Fruit fly (Drosophila melanogaster) whole organism, adult: Measurements from ENCODE around the gene CG31300.

Experiments
- CG11617 ChIP-seq: fragments of 200-800 bp; sonication (Bioruptor generic); optimal IDR thresholded peaks from 2 replicates; lab custom pipeline; 2017; ENCODE audit warnings: mild to moderate bottlenecking, missing biosample characterization, missing genetic modification reagents, missing genetic modification characterization
- CG12768 ChIP-seq: fragments of 200-800 bp; sonication (Bioruptor generic); optimal IDR thresholded peaks from 2 replicates; lab custom pipeline; 2017; ENCODE audit warnings: missing biosample characterization, missing genetic modification characterization, mild to moderate bottlenecking, moderate library complexity, missing genetic modification reagents
- CG14711 ChIP-seq: fragments of 200-800 bp; sonication (Bioruptor generic); optimal IDR thresholded peaks from 2 replicates; lab custom pipeline; 2018; ENCODE audit warnings: missing biosample characterization, mild to moderate bottlenecking, missing genetic modification characterization, moderate library complexity
- CG1620 ChIP-seq: fragments of 200-800 bp; sonication (Bioruptor generic); optimal IDR thresholded peaks from 2 replicates; lab custom pipeline; 2016; ENCODE audit warnings: missing biosample characterization, missing genetic modification characterization
- CG33017 ChIP-seq: fragments of 200-800 bp; sonication (Bioruptor generic); optimal IDR thresholded peaks from 2 replicates; lab custom pipeline; 2018; ENCODE audit warnings: missing biosample characterization, mild to moderate bottlenecking, missing genetic modification characterization, moderate library complexity
- CG5204 ChIP-seq: fragments of 200-800 bp; sonication (Bioruptor generic); optimal IDR thresholded peaks from 2 replicates; lab custom pipeline; 2016; ENCODE audit warnings: missing biosample characterization, missing genetic modification characterization
- CG7045 ChIP-seq: fragments of 200-800 bp; sonication (Bioruptor generic); optimal IDR thresholded peaks from 2 replicates; lab custom pipeline; 2017; ENCODE audit warnings: missing biosample characterization, mild to moderate bottlenecking, missing genetic modification characterization
- CG7101 ChIP-seq: fragments of 200-800 bp; sonication (Bioruptor generic); optimal IDR thresholded peaks from 2 replicates; lab custom pipeline; 2018; ENCODE audit warnings: missing biosample characterization, mild to moderate bottlenecking, missing genetic modification characterization, moderate library complexity
- Clk ChIP-seq: fragments of 200-800 bp; sonication (Bioruptor generic); optimal IDR thresholded peaks from 2 replicates; lab custom pipeline; 2017; ENCODE audit warnings: missing biosample characterization, missing genetic modification characterization
- Crg-1 ChIP-seq: fragments of 200-800 bp; sonication (Bioruptor generic); optimal IDR thresholded peaks from 2 replicates; lab custom pipeline; 2016; ENCODE audit warnings: missing biosample characterization, missing genetic modification characterization
- Hr96 ChIP-seq: fragments of 200-800 bp; sonication (Bioruptor generic); optimal IDR thresholded peaks from 2 replicates; lab custom pipeline; 2016; ENCODE audit warnings: missing biosample characterization, missing genetic modification characterization
- Mnt ChIP-seq: fragments of 200-800 bp; sonication (Bioruptor generic); optimal IDR thresholded peaks from 2 replicates; lab custom pipeline; 2016; ENCODE audit warnings: missing biosample characterization, mild to moderate bottlenecking, missing genetic modification characterization
- bab1 ChIP-seq: fragments of 200-800 bp; sonication (Bioruptor generic); optimal IDR thresholded peaks from 3 replicates; lab custom pipeline; 2019; ENCODE audit warnings: missing biosample characterization, mild to moderate bottlenecking, missing genetic modification characterization, moderate library complexity
- cic ChIP-seq: fragments of 200-800 bp; sonication (Bioruptor generic); optimal IDR thresholded peaks from 2 replicates; lab custom pipeline; 2017; ENCODE audit warnings: missing biosample characterization, mild to moderate bottlenecking, missing genetic modification characterization, moderate library complexity
- cnc ChIP-seq, 2 experiments: fragments of >200 bp; optimal IDR thresholded peaks; 2 replicates each; lab custom pipeline; 2017
- kay ChIP-seq: fragments of 200-800 bp; sonication (Bioruptor generic); peaks from one replicate; lab custom pipeline; 2016; ENCODE audit warnings: missing biosample characterization, missing genetic modification characterization, borderline replicate concordance
- ovo ChIP-seq: fragments of 200-800 bp; sonication (Bioruptor generic); optimal IDR thresholded peaks from 2 replicates; lab custom pipeline; 2016; ENCODE audit warnings: missing biosample characterization, missing genetic modification characterization
- pad ChIP-seq: fragments of 200-800 bp; sonication (Bioruptor generic); optimal IDR thresholded peaks from 3 replicates; lab custom pipeline; 2017; ENCODE audit warnings: missing biosample characterization, missing genetic modification characterization, mild to moderate bottlenecking, moderate library complexity, missing genetic modification reagents
- tj ChIP-seq: fragments of 200-800 bp; sonication (Bioruptor generic); optimal IDR thresholded peaks from 3 replicates; lab custom pipeline; 2017; ENCODE audit warnings: missing biosample characterization, mild to moderate bottlenecking, missing genetic modification characterization, moderate library complexity
- toe ChIP-seq: fragments of 200-800 bp; sonication (Bioruptor generic); optimal IDR thresholded peaks from 2 replicates; lab custom pipeline; 2016; ENCODE audit warnings: missing biosample characterization, missing genetic modification characterization

Gene CG31300

dm6 chr3R:25281165-25281564 is 2.3 kb upstream of the CG31300 start, which contains the start of gene CG11892:
Gene CG11892 (plus strand): TSS chr3R:25281548.
- TF ChIP-seq CG11617 (GFP tag; lab: Kevin White, UChicago): peak; percentile 82
- peak; percentile 89 for TF ChIP-seq CG33017 (tag; lab: Kevin White, UChicago)
- no peak for TF ChIP-seq cnc (optimal IDR thresholded peaks at IDR 0.05; lab: Kevin White, UChicago)
- peak; percentile 64 for TF ChIP-seq CG14711 (tag; lab: Kevin White, UChicago)
- TF ChIP-seq Hr96: no peak
- peak; percentile 87 for TF ChIP-seq CG7101 (tag; lab: Kevin White, UChicago)
- peak; percentile 72 for TF ChIP-seq Clk (GFP tag; lab: Kevin White, UChicago)
- peak; percentile 68 for TF ChIP-seq pad (GFP tag; lab: Kevin White, UChicago)
- TF ChIP-seq bab1 (GFP tag; lab: Kevin White, UChicago): no peak
- TF ChIP-seq tj (GFP tag; lab: Kevin White, UChicago): peak; percentile 39
- TF ChIP-seq CG12768 (GFP tag; lab: Kevin White, UChicago): peak; percentile 89
- TF ChIP-seq cic: peak; percentile 93
- TF ChIP-seq CG7045 (GFP tag; lab: Kevin White, UChicago): peak; percentile 93
- TF ChIP-seq Mnt (GFP tag; lab: Kevin White, UChicago): peak; percentile 67
- TF ChIP-seq ovo: peak; percentile 30
- TF ChIP-seq CG5204 (GFP tag; lab: Kevin White, UChicago): peak; percentile 28
- peak; percentile 20 for TF ChIP-seq Crg-1 (GFP tag; lab: Kevin White, UChicago)
- peak; percentile 93 for TF ChIP-seq kay (GFP tag; lab: Kevin White, UChicago)
- no peak for TF ChIP-seq toe (GFP tag; lab: Kevin White, UChicago)
- TF ChIP-seq CG1620: no peak

dm6 chr3R:25285173-25285572 is 1.8 kb downstream of the CG31300 start, which contains the start of gene CG31104:
Gene CG31104 (plus strand): TSS chr3R:25285473.
- TF ChIP-seq kay (GFP tag; lab: Kevin White, UChicago): peak; percentile 87
- no peak for TF ChIP-seq tj (GFP tag; lab: Kevin White, UChicago)

- TF ChIP-seq bab1 (GFP tag; lab: Kevin White, UChicago): peak; percentile 14
- no peak for TF ChIP-seq toe (GFP tag; lab: Kevin White, UChicago)
- no peak for TF ChIP-seq Clk (GFP tag; lab: Kevin White, UChicago)
- peak in 1 of 2 experiments; percentile 81 for TF ChIP-seq cnc (optimal IDR thresholded peaks at IDR 0.05; lab: Kevin White, UChicago)
- peak; percentile 59 for TF ChIP-seq cic
- TF ChIP-seq kay (GFP tag; lab: Kevin White, UChicago): peak; percentile 90
- TF ChIP-seq CG12768 (GFP tag; lab: Kevin White, UChicago): peak; percentile 13
These were observed 3.7 kb downstream of the CG31300 start, which contains the start of gene CG13658 for dm6 chr3R:25287128-25287527. Gene CG13658 (plus strand): TSS chr3R:25287474.

dm6 chr3R:25289589-25289988 is 6.2 kb downstream of the CG31300 start, which contains the start of gene CG11893:
Gene CG11893 (plus strand): TSS chr3R:25289889.
- TF ChIP-seq pad (GFP tag; lab: Kevin White, UChicago) (no peak), kay (GFP tag; lab: Kevin White, UChicago) (peak; percentile 37)

- TF ChIP-seq cnc (optimal IDR thresholded peaks at IDR 0.05; lab: Kevin White, UChicago) (peak in 1 of 2 experiments; percentile 57), CG5204 (GFP tag; lab: Kevin White, UChicago) (no peak), Mnt (GFP tag; lab: Kevin White, UChicago) (peak; percentile 90), CG14711 (tag; lab: Kevin White, UChicago) (peak; percentile 29), cic (peak; percentile 92), Crg-1 (GFP tag; lab: Kevin White, UChicago) (no peak), bab1 (GFP tag; lab: Kevin White, UChicago) (peak; percentile 84), tj (GFP tag; lab: Kevin White, UChicago) (peak; percentile 18), toe (GFP tag; lab: Kevin White, UChicago) (peak; percentile 41), CG1620 (no peak), Clk (GFP tag; lab: Kevin White, UChicago) (no peak), pad (GFP tag; lab: Kevin White, UChicago) (peak; percentile 35), CG12768 (GFP tag; lab: Kevin White, UChicago) (peak; percentile 80), ovo (peak; percentile 41), CG7045 (GFP tag; lab: Kevin White, UChicago) (peak; percentile 62), Hr96 (no peak), CG7101 (tag; lab: Kevin White, UChicago) (peak; percentile 60), CG33017 (tag; lab: Kevin White, UChicago) (peak; percentile 83), kay (GFP tag; lab: Kevin White, UChicago) (peak; percentile 89), CG11617 (GFP tag; lab: Kevin White, UChicago) (peak; percentile 53)
These were observed 9.5 kb downstream of the CG31300 start, which contains the start of gene CG31098 for dm6 chr3R:25292864-25293284. Gene CG31098 (minus strand): TSS chr3R:25292977.

- TF ChIP-seq CG5204 (GFP tag; lab: Kevin White, UChicago) (no peak), CG33017 (tag; lab: Kevin White, UChicago) (peak; percentile 53), Hr96 (peak; percentile 73), CG7045 (GFP tag; lab: Kevin White, UChicago) (no peak), Crg-1 (GFP tag; lab: Kevin White, UChicago) (no peak), kay (GFP tag; lab: Kevin White, UChicago) (peak; percentile 75), toe (GFP tag; lab: Kevin White, UChicago) (peak; percentile 31), Mnt (GFP tag; lab: Kevin White, UChicago) (peak; percentile 85), bab1 (GFP tag; lab: Kevin White, UChicago) (no peak), cic (peak; percentile 91), CG12768 (GFP tag; lab: Kevin White, UChicago) (peak; percentile 52), CG11617 (GFP tag; lab: Kevin White, UChicago) (no peak), Clk (GFP tag; lab: Kevin White, UChicago) (no peak), CG14711 (tag; lab: Kevin White, UChicago) (no peak), CG1620 (no peak)
These were observed 12.1 kb downstream of the CG31300 start, which contains the start of gene CG31102 for dm6 chr3R:25295320-25296020. Gene CG31102 (minus strand): TSS chr3R:25295594.
